Worm (Caenorhabditis elegans): ENCODE results near the gene psme-3.

Gene psme-3

DNA sequence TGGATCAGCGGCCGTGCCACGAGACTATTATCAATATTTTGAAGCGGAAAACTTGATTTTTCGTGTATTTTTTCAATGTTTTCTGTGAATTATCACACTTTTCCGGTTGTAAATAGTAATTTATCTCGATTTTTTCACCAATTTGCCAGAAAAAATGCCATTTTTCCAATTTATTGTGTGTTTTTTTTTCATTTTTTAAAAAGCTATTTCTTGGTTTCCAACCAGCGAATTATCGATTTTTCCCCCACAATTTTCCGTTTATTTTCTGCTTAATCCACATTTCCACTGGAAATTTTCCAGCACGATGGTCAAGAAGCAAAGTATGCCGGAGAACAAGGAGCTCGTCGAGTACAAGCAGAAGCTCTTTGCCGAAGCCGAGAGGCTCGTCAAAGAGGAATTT is at the start of gene psme-3:
Gene psme-3 (plus strand): TSS at position 301 of the 400 bp plus-strand sequence.
- TF ChIP-seq bed-3 (GFP tag; optimal IDR thresholded peaks at IDR 0.05): no peak
- no peak for TF ChIP-seq nhr-237 (tag; optimal IDR thresholded peaks at IDR 0.05)
- TF ChIP-seq lin-13 (tag; optimal IDR thresholded peaks at IDR 0.05): no peak
- TF ChIP-seq cnd-1 (tag; optimal IDR thresholded peaks at IDR 0.05): no peak

DNA sequence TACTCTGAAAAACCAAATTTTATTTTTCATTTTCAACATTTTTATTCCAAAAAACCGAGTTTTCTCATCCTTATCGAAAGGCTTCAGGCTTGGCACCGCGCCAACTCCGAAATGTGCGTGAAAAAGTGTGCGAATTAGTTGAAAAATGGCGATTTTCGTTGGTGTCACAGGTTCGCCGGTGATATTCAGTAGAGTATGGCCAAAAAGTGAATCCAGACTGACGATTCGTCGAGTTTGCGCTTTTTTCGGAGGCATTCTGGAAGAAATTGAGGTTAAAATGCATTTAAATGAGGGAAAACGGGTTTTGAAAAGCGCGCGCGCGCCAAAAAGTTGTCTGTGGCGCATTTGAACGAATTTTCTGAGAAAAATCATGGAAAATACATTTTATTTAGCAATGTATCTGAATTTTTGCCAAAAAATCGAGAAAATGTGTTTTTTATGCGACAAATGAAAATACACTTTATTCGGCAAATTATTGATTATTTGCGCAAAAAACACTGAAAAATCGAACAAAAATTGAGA is 44.4 kb upstream of the psme-3 start, which contains the start of the genes Y66D12A.16 and such-1:
Gene Y66D12A.16 (plus strand): TSS at position 51 of the 522 bp plus-strand sequence.
Gene such-1 (minus strand): TSS at position 256 of the 522 bp plus-strand sequence.
- TF ChIP-seq lsy-2 (tag; optimal IDR thresholded peaks at IDR 0.05) (no peak), nhr-237 (tag; optimal IDR thresholded peaks at IDR 0.05) (no peak), nhr-12 (tag; optimal IDR thresholded peaks at IDR 0.05) (no peak), blmp-1 (tag; optimal IDR thresholded peaks at IDR 0.05) (no peak)

DNA sequence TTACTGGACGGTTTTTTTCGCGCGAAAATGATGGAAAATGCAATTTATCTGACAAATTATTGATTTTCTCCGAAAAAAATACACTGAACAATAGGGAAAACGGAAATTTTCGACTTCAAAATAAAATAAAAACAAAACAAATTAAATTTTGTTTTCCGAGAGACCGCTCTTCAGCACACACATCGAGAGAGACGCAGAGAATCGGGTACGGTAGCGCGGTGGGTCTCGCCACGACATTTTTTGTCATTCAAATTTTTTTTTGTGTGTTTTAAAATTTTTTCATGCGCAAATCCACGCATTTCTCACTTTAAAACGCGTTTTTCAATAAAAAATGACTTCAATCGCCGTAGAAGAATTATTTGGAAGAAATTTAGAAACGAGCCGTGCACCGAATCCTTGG is 43.9 kb upstream of the psme-3 start:
- TF ChIP-seq pha-4 (tag; optimal IDR thresholded peaks at IDR 0.05) (no peak), hlh-1 (tag; optimal IDR thresholded peaks at IDR 0.05) (no peak), zip-8 (tag; optimal IDR thresholded peaks at IDR 0.05) (no peak), nhr-12 (tag; optimal IDR thresholded peaks at IDR 0.05) (no peak), nhr-28 (tag; optimal IDR thresholded peaks at IDR 0.05) (no peak), blmp-1 (tag; optimal IDR thresholded peaks at IDR 0.05) (no peak), mab-5 (tag; optimal IDR thresholded peaks at IDR 0.05) (no peak), M03D4.4 (tag; optimal IDR thresholded peaks at IDR 0.05) (no peak), unc-39 (tag; optimal IDR thresholded peaks at IDR 0.05) (no peak), elt-1 (tag; optimal IDR thresholded peaks at IDR 0.05; ENCODE audit: borderline replicate concordance, insufficient read depth) (no peak), lin-13 (tag; optimal IDR thresholded peaks at IDR 0.05) (no peak), nhr-237 (tag; optimal IDR thresholded peaks at IDR 0.05) (no peak), ztf-11 (tag; optimal IDR thresholded peaks at IDR 0.05) (no peak), mep-1 (tag; optimal IDR thresholded peaks at IDR 0.05) (no peak), ces-1 (GFP tag; optimal IDR thresholded peaks at IDR 0.05) (no peak), ham-2 (GFP tag; optimal IDR thresholded peaks at IDR 0.05) (no peak), lin-32 (GFP tag; optimal IDR thresholded peaks at IDR 0.05) (no peak), drap-1 (GFP tag; optimal IDR thresholded peaks at IDR 0.05) (no peak), nhr-2 (tag; optimal IDR thresholded peaks at IDR 0.05) (no peak)

DNA sequence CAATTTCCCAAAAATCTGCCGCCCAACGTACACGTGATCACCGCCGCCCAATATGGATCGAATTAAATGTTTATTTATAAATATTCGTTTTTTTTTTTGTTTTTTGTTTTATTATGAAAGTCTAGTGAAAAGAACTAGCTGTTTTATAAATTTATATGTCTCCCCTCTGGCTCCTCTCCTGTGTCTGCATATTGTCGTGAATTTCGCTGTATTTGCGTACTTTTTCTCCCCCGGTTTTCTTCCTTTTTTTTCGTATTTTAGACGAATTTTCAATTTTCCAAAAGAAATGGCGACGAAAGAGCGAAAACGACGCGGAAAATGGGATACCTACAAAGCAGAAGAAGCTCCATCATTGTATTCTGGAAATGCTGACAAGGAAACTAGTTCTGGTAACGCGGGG is 41.5 kb upstream of the psme-3 start, which contains the start of gene xpb-1:
Gene xpb-1 (plus strand): TSS at position 262 of the 400 bp plus-strand sequence.
- TF ChIP-seq zip-8 (tag; optimal IDR thresholded peaks at IDR 0.05): no peak
- no peak for TF ChIP-seq drap-1 (GFP tag; optimal IDR thresholded peaks at IDR 0.05)
- no peak for TF ChIP-seq cnd-1 (tag; optimal IDR thresholded peaks at IDR 0.05)
- TF ChIP-seq bed-3 (GFP tag; optimal IDR thresholded peaks at IDR 0.05): no peak
- no peak for TF ChIP-seq lin-32 (GFP tag; optimal IDR thresholded peaks at IDR 0.05)
- TF ChIP-seq flh-1 (GFP tag; optimal IDR thresholded peaks at IDR 0.05): no peak
- no peak for TF ChIP-seq unc-39 (tag; optimal IDR thresholded peaks at IDR 0.05)
- TF ChIP-seq ceh-83 (GFP tag; optimal IDR thresholded peaks at IDR 0.05): no peak
- TF ChIP-seq sem-2 (GFP tag; optimal IDR thresholded peaks at IDR 0.05): no peak
- no peak for TF ChIP-seq unc-62 (GFP tag; optimal IDR thresholded peaks at IDR 0.05)
- TF ChIP-seq M03D4.4 (tag; optimal IDR thresholded peaks at IDR 0.05): no peak
- TF ChIP-seq ztf-11 (tag; optimal IDR thresholded peaks at IDR 0.05): no peak
- no peak for TF ChIP-seq sptf-1 (tag; optimal IDR thresholded peaks at IDR 0.05)
- no peak for TF ChIP-seq blmp-1 (tag; optimal IDR thresholded peaks at IDR 0.05)
- TF ChIP-seq nhr-237 (tag; optimal IDR thresholded peaks at IDR 0.05): no peak
- TF ChIP-seq elt-1 (tag; optimal IDR thresholded peaks at IDR 0.05; ENCODE audit: borderline replicate concordance, insufficient read depth): no peak
- no peak for TF ChIP-seq tbx-8 (GFP tag; optimal IDR thresholded peaks at IDR 0.05)
- no peak for TF ChIP-seq elt-3 (tag; optimal IDR thresholded peaks at IDR 0.05)
- no peak for TF ChIP-seq pha-4 (tag; optimal IDR thresholded peaks at IDR 0.05)
- TF ChIP-seq nhr-28 (tag; optimal IDR thresholded peaks at IDR 0.05): no peak

DNA sequence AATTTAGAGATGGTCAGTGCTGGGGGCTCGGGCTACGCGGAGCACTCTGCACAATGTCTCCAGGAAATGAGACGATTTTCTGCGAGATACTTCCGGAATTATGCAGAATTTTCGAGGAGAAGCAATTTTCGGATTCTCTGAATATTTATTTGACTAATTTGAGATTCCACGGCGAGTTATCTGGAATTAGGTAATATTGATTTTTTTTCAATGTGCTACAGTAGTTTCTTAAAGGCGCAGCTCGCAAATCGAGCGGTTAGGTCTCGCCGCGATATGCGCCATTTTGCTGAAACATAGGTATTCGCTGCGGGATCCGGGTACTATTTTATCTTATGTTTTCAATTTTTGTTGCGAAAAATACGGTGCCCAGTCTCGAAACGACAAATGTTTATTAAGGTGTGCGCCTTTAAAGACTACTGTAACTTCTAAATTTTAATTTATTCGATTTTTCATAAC is 33.3 kb upstream of the psme-3 start, which contains the start of gene nrps-1:
Gene nrps-1 (plus strand): TSS at position 51 of the 456 bp plus-strand sequence.
- TF ChIP-seq lin-32 (GFP tag; optimal IDR thresholded peaks at IDR 0.05) (no peak), snpc-4 (tag; optimal IDR thresholded peaks at IDR 0.05) (no peak), mls-2 (tag; optimal IDR thresholded peaks at IDR 0.05) (no peak), drap-1 (GFP tag; optimal IDR thresholded peaks at IDR 0.05) (no peak), sptf-1 (tag; optimal IDR thresholded peaks at IDR 0.05) (no peak), nhr-76 (tag; optimal IDR thresholded peaks at IDR 0.05) (no peak), elt-3 (tag; optimal IDR thresholded peaks at IDR 0.05) (no peak), ztf-11 (tag; optimal IDR thresholded peaks at IDR 0.05) (no peak), pha-4 (tag; optimal IDR thresholded peaks at IDR 0.05) (no peak)

Data from whole organism, mixed stage, embryonic.